Fruit fly (Drosophila melanogaster): ENCODE measurements around the gene CG9624.

Gene CG9624

DNA sequence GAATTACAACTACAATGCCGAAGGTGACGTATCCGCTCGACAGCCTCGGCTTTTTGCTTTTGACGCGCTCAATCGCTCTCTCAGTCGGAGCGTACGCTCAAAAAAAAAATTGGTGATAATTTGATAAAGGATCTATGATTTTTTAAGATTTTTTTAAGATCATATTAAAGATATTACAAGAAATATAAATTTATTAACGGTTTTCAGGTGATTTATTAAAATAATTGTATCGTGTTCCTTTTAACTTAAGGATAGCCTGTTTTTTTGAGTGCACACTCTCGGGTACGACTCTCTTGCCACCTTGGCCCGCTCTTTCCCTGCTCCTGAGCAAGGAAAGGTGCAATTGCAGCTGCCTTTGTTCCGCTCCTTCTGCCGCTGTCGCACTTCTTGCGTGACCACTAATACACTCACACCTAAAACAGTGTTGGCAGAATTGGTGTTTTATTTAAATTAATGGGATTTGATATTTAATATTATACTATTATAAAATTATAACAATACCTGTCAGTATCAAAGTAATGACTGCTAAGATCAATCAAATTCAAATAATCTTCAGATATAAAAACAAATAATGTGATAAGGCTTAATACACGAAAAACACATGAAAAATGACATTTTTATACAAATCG lies 49.1 kb upstream of the CG9624 start (continued):
- TF ChIP-seq CG10431 (GFP tag; optimal IDR thresholded peaks at IDR 0.05), result no peak
- TF ChIP-seq CG10462 (GFP tag; optimal IDR thresholded peaks at IDR 0.05), result peak; percentile 72
- TF ChIP-seq CG14441 (GFP tag; IDR thresholded peaks at IDR 0.05), result peak; percentile 69
- no peak for TF ChIP-seq pan (optimal IDR thresholded peaks at IDR 0.05)
- peak in 1 of 2 experiments; percentile 88 for TF ChIP-seq pan (GFP tag; optimal IDR thresholded peaks at IDR 0.05 in 1 of 2, IDR thresholded peaks at IDR 0.05 in 1 of 2)
- TF ChIP-seq HLHmδ (GFP tag; optimal IDR thresholded peaks at IDR 0.05), result no peak
- peak; percentile 18 to 40 for TF ChIP-seq chif (GFP tag; optimal IDR thresholded peaks at IDR 0.05)
- peak; percentile 91 for TF ChIP-seq CG8924 (tag; optimal IDR thresholded peaks at IDR 0.05)
- TF ChIP-seq CG6683 (GFP tag; optimal IDR thresholded peaks at IDR 0.05), result no peak
- peak; percentile 75 for TF ChIP-seq Oli (tag; optimal IDR thresholded peaks at IDR 0.05)
- peak; percentile 50 for TF ChIP-seq BtbVII (GFP tag; optimal IDR thresholded peaks at IDR 0.05)
- no peak for TF ChIP-seq CG12744 (GFP tag; optimal IDR thresholded peaks at IDR 0.05)
- no peak for TF ChIP-seq rib (GFP tag; IDR thresholded peaks at IDR 0.05)
- peak; percentile 41 for TF ChIP-seq run (tag; optimal IDR thresholded peaks at IDR 0.05)
- TF ChIP-seq H15 (GFP tag; IDR thresholded peaks at IDR 0.05), result peak; percentile 80
- TF ChIP-seq CG13624 (GFP tag; optimal IDR thresholded peaks at IDR 0.05), result no peak
- peak; percentile 74 for TF ChIP-seq dysf (GFP tag; IDR thresholded peaks at IDR 0.05)
- TF ChIP-seq grau (tag; optimal IDR thresholded peaks at IDR 0.05), result peak; percentile 83
- TF ChIP-seq stwl (tag; optimal IDR thresholded peaks at IDR 0.05), result no peak
- TF ChIP-seq bowl (GFP tag; IDR thresholded peaks at IDR 0.05), result peak; percentile 61; the same call in 1 of the 2 replicates
- TF ChIP-seq CG10654 (GFP tag; optimal IDR thresholded peaks at IDR 0.05), result peak; percentile 58
- peak; percentile 36 for TF ChIP-seq HLH54F (GFP tag; optimal IDR thresholded peaks at IDR 0.05)
- TF ChIP-seq CG1792 (GFP tag; optimal IDR thresholded peaks at IDR 0.05), result no peak
- no peak for TF ChIP-seq Sry-β (GFP tag; optimal IDR thresholded peaks at IDR 0.05)
- TF ChIP-seq vfl (GFP tag; optimal IDR thresholded peaks at IDR 0.05), result peak; percentile 46
- TF ChIP-seq Max (GFP tag; optimal IDR thresholded peaks at IDR 0.05), result peak; percentile 60
- peak; percentile 89 for TF ChIP-seq Deaf1 (tag; optimal IDR thresholded peaks at IDR 0.05)
- no peak for TF ChIP-seq CG4854 (GFP tag; optimal IDR thresholded peaks at IDR 0.05)
- no peak for TF ChIP-seq dmrt99B (tag; optimal IDR thresholded peaks at IDR 0.05)
- TF ChIP-seq tna (GFP tag; IDR thresholded peaks at IDR 0.05; ENCODE audit: partially characterized antibody), result no peak
- TF ChIP-seq Lim3 (GFP tag; IDR thresholded peaks at IDR 0.05), result no peak
- peak; percentile 44; the same call in 2 of the 3 replicates for TF ChIP-seq ase (GFP tag; IDR thresholded peaks at IDR 0.05)
- no peak for TF ChIP-seq wor (GFP tag; IDR thresholded peaks at IDR 0.05)
- TF ChIP-seq CG4424 (GFP tag; optimal IDR thresholded peaks at IDR 0.05), result peak; percentile 79
- no peak for TF ChIP-seq insv (GFP tag; optimal IDR thresholded peaks at IDR 0.05)
- TF ChIP-seq grn (GFP tag; optimal IDR thresholded peaks at IDR 0.05), result no peak
- no peak for TF ChIP-seq CG2129 (GFP tag; IDR thresholded peaks at IDR 0.05; ENCODE audit: partially characterized antibody)
- peak; percentile 36 for TF ChIP-seq TFAM (GFP tag; optimal IDR thresholded peaks at IDR 0.05)
- peak; percentile 67 for TF ChIP-seq Nf-YB (GFP tag; optimal IDR thresholded peaks at IDR 0.05)
- TF ChIP-seq CG3726 (GFP tag; IDR thresholded peaks at IDR 0.05), result no peak
- no peak for TF ChIP-seq pfk (GFP tag; optimal IDR thresholded peaks at IDR 0.05)
- TF ChIP-seq Taf1 (GFP tag; IDR thresholded peaks at IDR 0.05), result peak; percentile 53; the same call in 1 of the 2 replicates
- peak; percentile 89 for TF ChIP-seq CG8765 (GFP tag; IDR thresholded peaks at IDR 0.05)
- TF ChIP-seq sisA (GFP tag; IDR thresholded peaks at IDR 0.05), result peak; percentile 70
- TF ChIP-seq sug (tag; optimal IDR thresholded peaks at IDR 0.05), result no peak
- no peak for TF ChIP-seq CG12769 (tag; optimal IDR thresholded peaks at IDR 0.05)
- peak; percentile 58 for TF ChIP-seq Hr3 (GFP tag; optimal IDR thresholded peaks at IDR 0.05)
- peak; percentile 55 for TF ChIP-seq CG9817 (tag; optimal IDR thresholded peaks at IDR 0.05)
- no peak for TF ChIP-seq Myb (GFP tag; optimal IDR thresholded peaks at IDR 0.05)
- no peak for TF ChIP-seq h (optimal IDR thresholded peaks at IDR 0.05)
- TF ChIP-seq nom (GFP tag; optimal IDR thresholded peaks at IDR 0.05), result peak; percentile 97

All from whole organism, embryonic.